Fruit fly (Drosophila melanogaster) whole organism, embryonic: ENCODE data around the gene Catsup.
A peak's percentile ranks its signal among the peaks of the same experiment; 100 is the strongest.

ENCODE experiments used
- Bdp1 ChIP-seq: fragments of 200-800 bp; sonication (Bioruptor generic); optimal IDR thresholded peaks from 3 replicates; lab custom pipeline; 2016; ENCODE audit warnings: missing biosample characterization, missing genetic modification characterization
- CG11093 ChIP-seq: fragments of 200-800 bp; sonication (Bioruptor generic); IDR thresholded peaks from 3 replicates; pipeline ENCODE4 v1.3.6; 2022; ENCODE audit warnings: missing biosample characterization, missing genetic modification characterization
- CG11560 ChIP-seq: fragments of 200-800 bp; sonication (Bioruptor generic); IDR thresholded peaks from 3 replicates; pipeline ENCODE4 v1.3.6; 2022; ENCODE audit warnings: missing biosample characterization, missing genetic modification characterization
- CG11696 ChIP-seq: fragments of 200-800 bp; sonication (Bioruptor generic); IDR thresholded peaks from 2 replicates; pipeline ENCODE4 v1.3.6; 2022; ENCODE audit warnings: missing biosample characterization, missing genetic modification characterization
- CG12104 ChIP-seq: fragments of 200-800 bp; sonication (Bioruptor generic); optimal IDR thresholded peaks from 3 replicates; lab custom pipeline; 2016; ENCODE audit warnings: missing biosample characterization, missing genetic modification characterization
- CG13624 ChIP-seq: fragments of 200-800 bp; sonication (Bioruptor generic); optimal IDR thresholded peaks from 2 replicates; lab custom pipeline; 2016; ENCODE audit warnings: missing biosample characterization, missing genetic modification characterization
- CG14860 ChIP-seq: fragments of 200-800 bp; sonication (Bioruptor generic); IDR thresholded peaks from 3 replicates; pipeline ENCODE4 v1.3.6; 2022; ENCODE audit warnings: missing biosample characterization, missing genetic modification characterization; ENCODE audit not compliant: partially characterized antibody
- CG15269 ChIP-seq: fragments of 200-800 bp; sonication (Bioruptor generic); optimal IDR thresholded peaks from 2 replicates; lab custom pipeline; 2018; ENCODE audit warnings: missing biosample characterization, mild to moderate bottlenecking, missing genetic modification characterization, moderate library complexity
- CG15514 ChIP-seq: fragments of 200-800 bp; sonication (Bioruptor generic); optimal IDR thresholded peaks from 3 replicates; lab custom pipeline; 2017; ENCODE audit warnings: missing biosample characterization, missing genetic modification characterization, mild to moderate bottlenecking, moderate library complexity, missing genetic modification reagents
- CG15601 ChIP-seq: fragments of 200-800 bp; sonication (Bioruptor generic); optimal IDR thresholded peaks from 3 replicates; lab custom pipeline; 2019; ENCODE audit warnings: missing biosample characterization, mild to moderate bottlenecking, missing genetic modification characterization, moderate library complexity
- CG1603 ChIP-seq: fragments of 200-800 bp; sonication (Bioruptor generic); optimal IDR thresholded peaks from 2 replicates; lab custom pipeline; 2019; ENCODE audit warnings: missing biosample characterization, mild to moderate bottlenecking, missing genetic modification characterization, moderate library complexity
- CG17328 ChIP-seq: fragments of 200-800 bp; sonication (Bioruptor generic); IDR thresholded peaks from 2 replicates; pipeline ENCODE4 v1.3.6; 2022; ENCODE audit warnings: missing biosample characterization, missing genetic modification characterization
- CG17829 ChIP-seq: fragments of 200-800 bp; optimal IDR thresholded peaks from 2 replicates; lab custom pipeline; 2019; ENCODE audit warnings: missing biosample characterization, mild to moderate bottlenecking, missing genetic modification characterization, moderate library complexity
- CG18262 ChIP-seq: fragments of 200-800 bp; optimal IDR thresholded peaks from 3 replicates; lab custom pipeline; 2019; ENCODE audit warnings: missing biosample characterization, mild to moderate bottlenecking, missing genetic modification characterization, moderate library complexity
- CG2202 ChIP-seq: fragments of 200-800 bp; sonication (Bioruptor generic); optimal IDR thresholded peaks from 2 replicates; lab custom pipeline; 2018; ENCODE audit warnings: missing biosample characterization, mild to moderate bottlenecking, missing genetic modification characterization
- CG4360 ChIP-seq: fragments of 200-800 bp; sonication (Bioruptor generic); IDR thresholded peaks from 2 replicates; pipeline ENCODE4 v1.3.6; 2022; ENCODE audit warnings: missing biosample characterization, missing genetic modification characterization
- CG4730 ChIP-seq: fragments of 200-800 bp; sonication (Bioruptor generic); IDR thresholded peaks from 2 replicates; pipeline ENCODE4 v1.3.6; 2022; ENCODE audit warnings: missing biosample characterization, missing genetic modification characterization
- CG4820 ChIP-seq: fragments of 200-800 bp; sonication (Bioruptor generic); optimal IDR thresholded peaks from 3 replicates; lab custom pipeline; 2016; ENCODE audit warnings: missing biosample characterization, missing genetic modification characterization
- CG6175 ChIP-seq: fragments of 200-800 bp; sonication (Bioruptor generic); IDR thresholded peaks from 3 replicates; pipeline ENCODE4 v1.3.6; 2022; ENCODE audit warnings: missing biosample characterization, missing genetic modification characterization
- CG8290 ChIP-seq, 3 experiments: fragments of 200-800 bp; sonication (Bioruptor generic); optimal IDR thresholded peaks; 2 replicates each; lab custom pipeline; 2016 to 2019; ENCODE audit warnings: missing biosample characterization in 3 of 3, missing genetic modification characterization in 3 of 3, mild to moderate bottlenecking in 2 of 3, moderate library complexity in 1 of 3
- CG9215 ChIP-seq: fragments of 200-800 bp; sonication (Bioruptor generic); IDR thresholded peaks from 2 replicates; pipeline ENCODE4 v1.3.6; 2022; ENCODE audit warnings: missing biosample characterization, missing genetic modification characterization
- CG9932 ChIP-seq: fragments of 200-800 bp; sonication (Bioruptor generic); IDR thresholded peaks from 2 replicates; pipeline ENCODE4 v1.3.6; 2022; ENCODE audit warnings: missing biosample characterization, missing genetic modification characterization
- CoRest ChIP-seq: fragments of 200-800 bp; sonication (Bioruptor generic); optimal IDR thresholded peaks from 3 replicates; lab custom pipeline; 2018; ENCODE audit warnings: missing biosample characterization, mild to moderate bottlenecking, missing genetic modification characterization, moderate library complexity
- HLH4C ChIP-seq: fragments of 200-800 bp; sonication (Bioruptor generic); IDR thresholded peaks from 3 replicates; pipeline ENCODE4 v1.3.6; 2022; ENCODE audit warnings: missing biosample characterization, missing genetic modification characterization; ENCODE audit not compliant: partially characterized antibody
- Myb ChIP-seq: fragments of 200-800 bp; sonication (Bioruptor generic); optimal IDR thresholded peaks from 2 replicates; lab custom pipeline; 2016; ENCODE audit warnings: missing biosample characterization, missing genetic modification characterization
- NC2α ChIP-seq: fragments of 200-800 bp; sonication (Bioruptor generic); optimal IDR thresholded peaks from 2 replicates; lab custom pipeline; 2016; ENCODE audit warnings: missing biosample characterization, missing genetic modification characterization
- Oli ChIP-seq: fragments of 200-800 bp; sonication (Bioruptor generic); optimal IDR thresholded peaks from 2 replicates; lab custom pipeline; 2018; ENCODE audit warnings: missing biosample characterization, mild to moderate bottlenecking, missing genetic modification characterization, moderate library complexity
- Sox100B ChIP-seq: fragments of 200-800 bp; sonication (Bioruptor generic); optimal IDR thresholded peaks from 3 replicates; lab custom pipeline; 2018; ENCODE audit warnings: missing biosample characterization, mild to moderate bottlenecking, missing genetic modification characterization
- Spps ChIP-seq: fragments of 200-800 bp; sonication (Bioruptor generic); optimal IDR thresholded peaks from 2 replicates; lab custom pipeline; 2018; ENCODE audit warnings: missing biosample characterization, mild to moderate bottlenecking, missing genetic modification characterization
- Trl ChIP-seq, 3 experiments: fragments of >200 bp in 2 of 3; fragments of 200-800 bp in 1 of 3; sonication (Bioruptor generic) in 1 of 3; optimal IDR thresholded peaks; 2 replicates in 1 of 3; 3 replicates in 2 of 3; lab custom pipeline; 2016 to 2017; ENCODE audit warnings: missing biosample characterization in 1 of 3, missing genetic modification characterization in 1 of 3
- ac ChIP-seq: fragments of 200-800 bp; sonication (Bioruptor generic); optimal IDR thresholded peaks from 3 replicates; lab custom pipeline; 2017; ENCODE audit warnings: missing biosample characterization, mild to moderate bottlenecking, missing genetic modification characterization
- al ChIP-seq: fragments of 200-800 bp; sonication (Bioruptor generic); IDR thresholded peaks from 2 replicates; pipeline ENCODE4 v1.3.6; 2022; ENCODE audit warnings: missing biosample characterization, missing genetic modification characterization
- az2 ChIP-seq: fragments of 200-800 bp; sonication (Bioruptor generic); optimal IDR thresholded peaks from 3 replicates; lab custom pipeline; 2016; ENCODE audit warnings: missing biosample characterization, missing genetic modification characterization
- bab2 ChIP-seq: fragments of 200-800 bp; sonication (Bioruptor generic); optimal IDR thresholded peaks from 2 replicates; lab custom pipeline; 2016; ENCODE audit warnings: missing biosample characterization, missing genetic modification characterization
- bbx ChIP-seq: fragments of 200-800 bp; sonication (Bioruptor generic); IDR thresholded peaks from 2 replicates; pipeline ENCODE4 v1.3.6; 2022; ENCODE audit warnings: missing biosample characterization, missing genetic modification characterization; ENCODE audit not compliant: partially characterized antibody
- bigmax ChIP-seq: fragments of 200-800 bp; sonication (Bioruptor generic); optimal IDR thresholded peaks from 2 replicates; lab custom pipeline; 2018; ENCODE audit warnings: missing biosample characterization, mild to moderate bottlenecking, missing genetic modification characterization
- br ChIP-seq: fragments of >200 bp; optimal IDR thresholded peaks from 2 replicates; lab custom pipeline; 2017
- chn ChIP-seq: fragments of 200-800 bp; sonication (Bioruptor generic); optimal IDR thresholded peaks from 2 replicates; lab custom pipeline; 2016; ENCODE audit warnings: missing biosample characterization, missing genetic modification characterization
- grn ChIP-seq: fragments of 200-800 bp; sonication (Bioruptor generic); optimal IDR thresholded peaks from 3 replicates; lab custom pipeline; 2017; ENCODE audit warnings: missing biosample characterization, missing genetic modification characterization
- gsb ChIP-seq: fragments of 200-800 bp; sonication (Bioruptor generic); IDR thresholded peaks from 2 replicates; pipeline ENCODE4 v1.3.6; 2022; ENCODE audit warnings: missing biosample characterization, missing genetic modification characterization
- hth ChIP-seq: fragments of >200 bp; optimal IDR thresholded peaks from 2 replicates; lab custom pipeline; 2017; ENCODE audit warnings: inconsistent platforms
- luna ChIP-seq: fragments of 200-800 bp; sonication (Bioruptor generic); optimal IDR thresholded peaks from 2 replicates; lab custom pipeline; 2016; ENCODE audit warnings: missing biosample characterization, missing genetic modification characterization
- mam ChIP-seq: fragments of 200-800 bp; sonication (Bioruptor generic); optimal IDR thresholded peaks from 3 replicates; lab custom pipeline; 2016; ENCODE audit warnings: missing biosample characterization, missing genetic modification characterization
- nerfin-1 ChIP-seq: fragments of 200-800 bp; sonication (Bioruptor generic); optimal IDR thresholded peaks from 3 replicates; lab custom pipeline; 2019; ENCODE audit warnings: missing biosample characterization, mild to moderate bottlenecking, missing genetic modification characterization, moderate library complexity
- nerfin-2 ChIP-seq: fragments of 200-800 bp; sonication (Bioruptor generic); IDR thresholded peaks from 2 replicates; pipeline ENCODE4 v1.3.6; 2022; ENCODE audit warnings: missing biosample characterization, missing genetic modification characterization; ENCODE audit not compliant: partially characterized antibody
- pfk ChIP-seq: fragments of 200-800 bp; sonication (Bioruptor generic); optimal IDR thresholded peaks from 2 replicates; lab custom pipeline; 2018; ENCODE audit warnings: missing biosample characterization, mild to moderate bottlenecking, missing genetic modification characterization, moderate library complexity
- slou ChIP-seq: fragments of 200-800 bp; sonication (Bioruptor generic); optimal IDR thresholded peaks from 3 replicates; lab custom pipeline; 2016; ENCODE audit warnings: missing biosample characterization, missing genetic modification characterization
- toy ChIP-seq: fragments of 200-800 bp; sonication (Bioruptor generic); IDR thresholded peaks from 2 replicates; pipeline ENCODE4 v1.3.6; 2022; ENCODE audit warnings: missing biosample characterization, missing genetic modification characterization
- vfl ChIP-seq: fragments of 200-800 bp; sonication (Bioruptor generic); optimal IDR thresholded peaks from 2 replicates; lab custom pipeline; 2016; ENCODE audit warnings: missing biosample characterization, missing genetic modification characterization

The Catsup gene

dm6 chr2L:19014032-19014880, 27.4 kb upstream of the Catsup start (continued):
- TF ChIP-seq vfl = peak; percentile 27
- no peak for TF ChIP-seq ac (GFP tag; lab: Kevin White, UChicago)
- no peak for TF ChIP-seq CG17328 (GFP tag; lab: Robert Waterston, UW)
- TF ChIP-seq Oli = peak; percentile 76
- peak; percentile 53 for TF ChIP-seq CG9932 (GFP tag; lab: Robert Waterston, UW)
- no peak for TF ChIP-seq Spps (tag; lab: Kevin White, UChicago)
- peak; percentile 73 for TF ChIP-seq CG18262
- no peak for TF ChIP-seq CG11696 (GFP tag; lab: Robert Waterston, UW)
- TF ChIP-seq CG15514 (GFP tag; lab: Kevin White, UChicago) = peak; percentile 64
- no peak for TF ChIP-seq br (lab: Kevin White, UChicago)
- TF ChIP-seq nerfin-1 (tag; lab: Kevin White, UChicago) = peak; percentile 69
- peak; percentile 70 for TF ChIP-seq slou (GFP tag; lab: Kevin White, UChicago)
- TF ChIP-seq hth (lab: Kevin White, UChicago) = no peak
- peak; percentile 9 for TF ChIP-seq CG1603 (tag; lab: Kevin White, UChicago)
- TF ChIP-seq CG9215 (GFP tag; lab: Robert Waterston, UW) = 0 out of 2 replicates have a peak, but pooled peaks have one; percentile 46
- TF ChIP-seq CG4730 (GFP tag; lab: Robert Waterston, UW) = peak; percentile 16; the same call in 1 of the 2 replicates
- 0 out of 3 replicates have a peak, but pooled peaks have one; percentile 34 for TF ChIP-seq CG11093
- 0 out of 2 replicates have a peak, but pooled peaks have one; percentile 18 for TF ChIP-seq al
- no peak for TF ChIP-seq Trl (optimal IDR thresholded peaks at IDR 0.05; lab: Kevin White, UChicago)
- TF ChIP-seq Trl (GFP tag; optimal IDR thresholded peaks at IDR 0.05; lab: Kevin White, UChicago) = no peak
- no peak for TF ChIP-seq toy
- peak; percentile 68 for TF ChIP-seq CG17829 (tag; lab: Kevin White, UChicago)
- no peak for TF ChIP-seq CG8290 (GFP tag; optimal IDR thresholded peaks at IDR 0.05; lab: Kevin White, UChicago)
- peak in 1 of 2 experiments; percentile 25 for TF ChIP-seq CG8290 (tag; optimal IDR thresholded peaks at IDR 0.05; lab: Kevin White, UChicago)
- TF ChIP-seq chn = no peak
- no peak for TF ChIP-seq NC2α (GFP tag; lab: Kevin White, UChicago)
- TF ChIP-seq CG12104 = peak; percentile 49
- peak; percentile 83 for TF ChIP-seq CoRest
- TF ChIP-seq CG11560 (tag; lab: Robert Waterston, UW) = 0 out of 3 replicates have a peak, but pooled peaks have one; percentile 32
- no peak for TF ChIP-seq HLH4C (GFP tag; lab: Robert Waterston, UW)
- TF ChIP-seq luna = no peak
- TF ChIP-seq az2 (GFP tag; lab: Kevin White, UChicago) = peak; percentile 63
- TF ChIP-seq CG6175 (GFP tag; lab: Robert Waterston, UW) = no peak
- TF ChIP-seq CG4360 (GFP tag; lab: Robert Waterston, UW) = no peak
- peak; percentile 66 for TF ChIP-seq CG15601 (tag; lab: Kevin White, UChicago)
- peak; percentile 85 for TF ChIP-seq CG15269
- no peak for TF ChIP-seq pfk (GFP tag; lab: Kevin White, UChicago)
- no peak for TF ChIP-seq bbx (GFP tag; lab: Robert Waterston, UW)
- TF ChIP-seq CG13624 = no peak
- peak; percentile 82 for TF ChIP-seq Sox100B (GFP tag; lab: Kevin White, UChicago)
- peak; percentile 20 for TF ChIP-seq mam (GFP tag; lab: Kevin White, UChicago)
- TF ChIP-seq bab2 = peak; percentile 49
- no peak for TF ChIP-seq gsb (GFP tag; lab: Robert Waterston, UW)
- TF ChIP-seq CG2202 (tag; lab: Kevin White, UChicago) = no peak
- no peak for TF ChIP-seq CG14860
- TF ChIP-seq Myb (GFP tag; lab: Kevin White, UChicago) = peak; percentile 4
- TF ChIP-seq grn (GFP tag; lab: Kevin White, UChicago) = no peak
- peak; percentile 22 for TF ChIP-seq CG4820 (GFP tag; lab: Kevin White, UChicago)
- no peak for TF ChIP-seq nerfin-2 (GFP tag; lab: Robert Waterston, UW)
- TF ChIP-seq bigmax (GFP tag; lab: Kevin White, UChicago) = no peak
- TF ChIP-seq Bdp1 (GFP tag; lab: Kevin White, UChicago) = no peak
